Fruit fly (Drosophila melanogaster): ENCODE data around the gene Mat89Ba.
A peak's percentile ranks its signal among the peaks of the same experiment; 100 is the strongest.

The Mat89Ba gene

DNA sequence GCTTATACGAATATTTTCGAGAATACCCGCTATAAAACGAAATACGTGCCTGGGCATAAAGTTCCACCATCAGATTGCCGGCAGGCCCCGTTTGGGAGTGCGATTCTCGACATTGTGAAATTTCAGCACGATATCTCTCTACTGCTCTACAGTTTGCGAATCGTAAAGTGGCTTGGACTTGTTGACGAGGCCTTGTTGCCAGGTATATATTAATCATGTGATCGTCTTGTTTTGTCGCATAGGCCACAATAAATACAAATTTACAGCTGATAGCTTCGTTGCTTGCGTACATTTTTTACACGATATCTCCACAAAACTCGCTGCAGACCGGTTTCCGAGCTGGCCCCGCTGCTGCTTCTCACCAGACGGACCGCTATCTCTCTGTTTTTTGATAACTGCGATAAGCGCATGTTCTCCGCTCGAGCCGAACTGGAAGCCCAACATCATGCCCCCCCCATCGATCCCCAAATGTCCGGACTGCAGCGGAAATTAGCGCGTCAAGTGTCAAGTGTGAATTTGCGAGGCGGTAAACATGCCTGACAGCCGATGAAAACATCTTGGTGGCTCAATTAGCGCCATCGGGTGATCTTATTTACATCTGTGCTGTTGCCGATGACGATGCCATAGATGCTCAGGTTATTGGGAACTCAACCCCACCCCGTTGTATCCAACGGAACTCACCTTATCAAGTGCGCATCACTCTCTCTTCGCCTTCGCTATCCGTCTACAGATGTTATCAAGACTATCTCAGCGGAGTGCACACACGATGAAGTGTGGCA, 37.3 kb upstream of the Mat89Ba start (continued):
- TF ChIP-seq Poxn (GFP tag; IDR thresholded peaks at IDR 0.05) (no peak), CG3407 (GFP tag; optimal IDR thresholded peaks at IDR 0.05) (no peak), crc (GFP tag; optimal IDR thresholded peaks at IDR 0.05) (no peak), stc (GFP tag; IDR thresholded peaks at IDR 0.05) (peak; percentile 43; the same call in 1 of the 2 replicates), CG18764 (GFP tag; optimal IDR thresholded peaks at IDR 0.05) (no peak), gem (tag; optimal IDR thresholded peaks at IDR 0.05) (peak; percentile 30), CG12155 (GFP tag; optimal IDR thresholded peaks at IDR 0.05) (no peak), E2f1 (GFP tag; IDR thresholded peaks at IDR 0.05) (peak; percentile 47; the same call in 1 of the 2 replicates), CG3838 (GFP tag; optimal IDR thresholded peaks at IDR 0.05) (no peak), fu2 (GFP tag; optimal IDR thresholded peaks at IDR 0.05) (no peak), CG10979 (tag; optimal IDR thresholded peaks at IDR 0.05) (peak; percentile 3), chm (GFP tag; IDR thresholded peaks at IDR 0.05) (no peak), CG15479 (GFP tag; optimal IDR thresholded peaks at IDR 0.05) (peak; percentile 1), zfh2 (GFP tag; optimal IDR thresholded peaks at IDR 0.05) (peak; percentile 10), CG1792 (GFP tag; optimal IDR thresholded peaks at IDR 0.05) (peak; percentile 13), CG4424 (GFP tag; optimal IDR thresholded peaks at IDR 0.05) (peak; percentile 0), Rfx (GFP tag; IDR thresholded peaks at IDR 0.05) (peak; percentile 65), CG8290 (GFP tag; optimal IDR thresholded peaks at IDR 0.05) (peak; percentile 6), CG8290 (tag; optimal IDR thresholded peaks at IDR 0.05) (no peak), Deaf1 (tag; optimal IDR thresholded peaks at IDR 0.05) (no peak)

DNA sequence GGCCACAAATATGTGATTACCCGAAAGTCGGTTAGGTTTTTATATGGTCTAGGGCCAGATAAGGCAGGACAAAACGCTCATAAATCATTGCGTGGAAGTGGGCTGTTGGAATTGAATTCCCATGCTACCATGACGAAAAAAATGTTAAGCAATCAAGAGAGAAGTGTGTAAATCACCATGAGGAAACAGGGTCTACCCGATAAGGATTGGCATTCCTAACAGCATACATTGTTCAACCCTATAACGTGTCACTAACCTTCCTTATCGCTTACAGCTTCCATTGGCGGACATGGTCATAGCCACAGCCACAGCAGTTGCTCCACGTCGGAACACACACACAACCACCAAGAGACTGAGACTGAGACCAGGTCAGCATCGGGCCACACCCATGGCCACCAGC, 35.8 kb upstream of the Mat89Ba start:
- TF ChIP-seq Pdp1 (GFP tag; optimal IDR thresholded peaks at IDR 0.05) (peak in 1 of 2 experiments; percentile 54), Med (GFP tag) (peak; percentile 28), CG15479 (GFP tag; optimal IDR thresholded peaks at IDR 0.05) (peak; percentile 0), ase (GFP tag; IDR thresholded peaks at IDR 0.05) (no peak), sd (tag; optimal IDR thresholded peaks at IDR 0.05) (peak; percentile 44), tgo (GFP tag; IDR thresholded peaks at IDR 0.05) (no peak)

DNA sequence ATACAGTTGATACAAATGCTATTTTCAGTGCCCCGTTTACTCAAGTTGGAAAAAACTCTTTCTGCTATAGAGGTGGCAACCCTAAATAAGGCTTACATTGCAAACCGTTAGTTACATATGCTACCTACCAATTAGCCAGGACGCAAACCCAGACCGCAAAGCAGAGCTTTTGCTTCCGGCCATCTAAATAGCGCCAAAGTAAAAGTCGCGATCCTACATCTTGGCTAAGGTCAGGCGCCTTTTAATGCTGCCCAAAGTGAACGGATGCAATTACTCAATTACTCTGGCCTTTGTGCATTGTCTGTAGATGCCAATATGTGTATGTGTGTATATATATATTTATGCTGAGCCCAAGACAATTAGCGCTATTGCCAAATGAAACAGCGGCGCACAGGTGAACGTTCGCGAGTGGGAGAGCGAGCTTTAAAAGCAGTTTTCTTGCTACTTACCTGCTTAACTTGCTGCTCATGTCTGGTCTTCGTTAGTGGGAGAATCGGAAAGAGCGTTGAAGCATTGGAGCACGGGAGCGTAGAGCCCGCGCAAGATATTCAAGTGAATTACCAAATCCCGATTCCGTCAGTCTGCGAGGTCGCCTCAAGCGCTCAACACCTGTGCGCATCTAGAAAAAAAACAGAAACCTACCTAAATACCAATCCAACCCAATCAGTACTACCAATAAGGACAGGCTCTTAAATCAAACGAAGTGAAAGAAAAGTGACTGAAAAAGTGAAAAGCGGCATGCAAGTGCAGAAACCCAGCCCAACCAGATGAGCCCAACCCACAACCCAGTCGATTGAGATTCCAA, 33.2 kb upstream of the Mat89Ba start, which contains the start of gene Zip89B:
TSS of gene Zip89B (plus strand) at position 574 of the 805 bp plus-strand sequence.
- TF ChIP-seq CG6854 (GFP tag; optimal IDR thresholded peaks at IDR 0.05) (no peak), Trl (optimal IDR thresholded peaks at IDR 0.05) (peak; percentile 56 to 81), Trl (GFP tag; optimal IDR thresholded peaks at IDR 0.05) (no peak), Vsx1 (GFP tag; optimal IDR thresholded peaks at IDR 0.05) (no peak), jumu (GFP tag; optimal IDR thresholded peaks at IDR 0.05) (no peak), CG3995 (GFP tag; optimal IDR thresholded peaks at IDR 0.05) (peak; percentile 61), HmgZ (tag; optimal IDR thresholded peaks at IDR 0.05) (peak; percentile 46), CG8478 (optimal IDR thresholded peaks at IDR 0.05) (no peak), Bgb (GFP tag; IDR thresholded peaks at IDR 0.05; ENCODE audit: partially characterized antibody) (peak; percentile 27; the same call in 1 of the 2 replicates), Hr3 (GFP tag; optimal IDR thresholded peaks at IDR 0.05) (no peak), gro (GFP tag; optimal IDR thresholded peaks at IDR 0.05) (no peak), ci (GFP tag; IDR thresholded peaks at IDR 0.05) (no peak; the same call in 2 of the 3 replicates), CG11456 (GFP tag; IDR thresholded peaks at IDR 0.05) (no peak), amos (GFP tag; IDR thresholded peaks at IDR 0.05; ENCODE audit: partially characterized antibody) (peak; percentile 27; the same call in 1 of the 2 replicates), ab (GFP tag; optimal IDR thresholded peaks at IDR 0.05) (no peak), CG2202 (tag; optimal IDR thresholded peaks at IDR 0.05) (no peak), hkb (optimal IDR thresholded peaks at IDR 0.05) (peak; percentile 28), hkb (GFP tag; IDR thresholded peaks at IDR 0.05) (no peak), sc (optimal IDR thresholded peaks at IDR 0.05) (no peak), sc (GFP tag; optimal IDR thresholded peaks at IDR 0.05) (no peak), CG10979 (tag; optimal IDR thresholded peaks at IDR 0.05) (no peak), CG8290 (GFP tag; optimal IDR thresholded peaks at IDR 0.05) (peak; percentile 10), CG8290 (tag; optimal IDR thresholded peaks at IDR 0.05) (peak in 1 of 2 experiments; percentile 76), D19B (GFP tag; optimal IDR thresholded peaks at IDR 0.05) (peak; percentile 10), Dek (tag; optimal IDR thresholded peaks at IDR 0.05) (no peak), Adf1 (GFP tag; IDR thresholded peaks at IDR 0.05) (no peak)
